Worm (Caenorhabditis elegans): ENCODE results near the gene ZK1240.6.

The ZK1240.6 gene

DNA sequence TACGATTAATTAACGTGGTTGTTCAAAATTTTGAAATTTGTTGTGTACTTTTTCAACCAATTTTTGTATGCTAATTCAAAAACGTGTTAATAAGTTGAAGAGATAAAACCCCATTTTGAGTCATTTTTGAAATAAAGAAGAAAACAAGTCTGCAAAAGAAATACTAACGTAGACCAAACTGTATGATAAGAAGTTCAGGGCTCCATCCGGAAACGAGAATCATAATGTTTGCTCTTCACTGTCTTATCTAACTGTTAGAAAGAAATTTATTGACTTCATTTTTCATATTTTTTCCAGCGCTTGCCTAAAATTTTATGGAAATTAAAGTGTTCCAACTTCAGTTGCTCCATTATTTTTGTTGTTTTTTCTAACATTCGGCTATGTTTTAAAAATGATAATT lies 17.2 kb downstream of the ZK1240.6 start:
- no peak for TF ChIP-seq tbx-2 (tag; optimal IDR thresholded peaks at IDR 0.05)
- TF ChIP-seq hlh-30 (tag; optimal IDR thresholded peaks at IDR 0.05; ENCODE audit: insufficient read depth): no peak
- TF ChIP-seq pqm-1 (tag; optimal IDR thresholded peaks at IDR 0.05): no peak
- no peak for TF ChIP-seq K09A11.1 (tag; optimal IDR thresholded peaks at IDR 0.05; ENCODE audit: insufficient read depth)
- no peak for TF ChIP-seq rnt-1 (tag; optimal IDR thresholded peaks at IDR 0.05)
- TF ChIP-seq zip-5 (tag; optimal IDR thresholded peaks at IDR 0.05): no peak
- TF ChIP-seq pag-3 (tag; optimal IDR thresholded peaks at IDR 0.05; ENCODE audit: borderline replicate concordance): no peak
- no peak for TF ChIP-seq F13H6.1 (tag; optimal IDR thresholded peaks at IDR 0.05)
- no peak for TF ChIP-seq mec-3 (tag; optimal IDR thresholded peaks at IDR 0.05; ENCODE audit: borderline replicate concordance)
- no peak for TF ChIP-seq nhr-11 (tag; optimal IDR thresholded peaks at IDR 0.05)
- TF ChIP-seq ceh-6 (GFP tag; optimal IDR thresholded peaks at IDR 0.05): no peak
- no peak for TF ChIP-seq unc-86 (tag; optimal IDR thresholded peaks at IDR 0.05)

DNA sequence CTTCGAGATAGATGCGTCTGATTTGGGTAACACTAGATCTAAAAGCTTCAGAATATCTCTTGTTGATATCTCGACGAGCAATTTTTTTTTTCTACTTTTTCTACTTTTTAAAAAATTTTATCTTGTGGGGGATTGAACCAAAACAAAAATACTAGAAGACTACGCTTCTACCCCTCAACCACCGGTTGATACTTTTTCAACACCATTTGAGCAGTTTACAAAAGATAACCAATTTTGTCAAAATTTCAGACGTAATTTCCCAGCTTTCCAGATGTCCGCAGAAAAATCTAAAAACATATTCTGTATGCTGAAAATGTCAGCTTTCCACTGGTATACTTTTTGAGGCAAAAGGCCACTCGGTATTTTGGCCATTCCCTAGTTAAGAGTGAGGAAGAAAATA lies 18.1 kb downstream of the ZK1240.6 start:
- no peak for TF ChIP-seq ceh-48 (tag; optimal IDR thresholded peaks at IDR 0.05)
- no peak for TF ChIP-seq fkh-6 (tag; optimal IDR thresholded peaks at IDR 0.05)
- no peak for TF ChIP-seq npax-4 (tag; optimal IDR thresholded peaks at IDR 0.05)
- TF ChIP-seq ceh-14 (tag; optimal IDR thresholded peaks at IDR 0.05): no peak
- no peak for TF ChIP-seq pat-9 (tag; optimal IDR thresholded peaks at IDR 0.05)
- TF ChIP-seq pha-2 (tag; optimal IDR thresholded peaks at IDR 0.05): no peak
- TF ChIP-seq K09A11.1 (tag; optimal IDR thresholded peaks at IDR 0.05; ENCODE audit: insufficient read depth): no peak
- no peak for TF ChIP-seq pqm-1 (tag; optimal IDR thresholded peaks at IDR 0.05)
- TF ChIP-seq ahr-1 (tag; optimal IDR thresholded peaks at IDR 0.05): no peak
- TF ChIP-seq dve-1 (tag; optimal IDR thresholded peaks at IDR 0.05): no peak
- TF ChIP-seq ceh-18 (tag; optimal IDR thresholded peaks at IDR 0.05): no peak
- TF ChIP-seq gmeb-2 (tag; optimal IDR thresholded peaks at IDR 0.05): no peak
- no peak for TF ChIP-seq ama-1 (optimal IDR thresholded peaks at IDR 0.05)
- TF ChIP-seq rnt-1 (tag; optimal IDR thresholded peaks at IDR 0.05): no peak
- TF ChIP-seq sdc-2 (tag; optimal IDR thresholded peaks at IDR 0.05): no peak
- TF ChIP-seq elt-2 (tag; optimal IDR thresholded peaks at IDR 0.05): no peak
- no peak for TF ChIP-seq Y22D7AL.16 (tag; optimal IDR thresholded peaks at IDR 0.05)
- TF ChIP-seq nhr-232 (tag; optimal IDR thresholded peaks at IDR 0.05): no peak

ce11 chrII:2302330-2302729 lies 20.4 kb downstream of the ZK1240.6 start, which contains the start of gene B0281.6:
Gene B0281.6 (minus strand): TSS chrII:2302430.
- TF ChIP-seq pax-1 (tag; optimal IDR thresholded peaks at IDR 0.05): no peak
- no peak for TF ChIP-seq hlh-6 (tag; optimal IDR thresholded peaks at IDR 0.05)
- no peak for TF ChIP-seq sox-4 (tag; optimal IDR thresholded peaks at IDR 0.05)
- TF ChIP-seq ceh-18 (tag; optimal IDR thresholded peaks at IDR 0.05): no peak
- no peak for TF ChIP-seq eyg-1 (tag; optimal IDR thresholded peaks at IDR 0.05)

DNA sequence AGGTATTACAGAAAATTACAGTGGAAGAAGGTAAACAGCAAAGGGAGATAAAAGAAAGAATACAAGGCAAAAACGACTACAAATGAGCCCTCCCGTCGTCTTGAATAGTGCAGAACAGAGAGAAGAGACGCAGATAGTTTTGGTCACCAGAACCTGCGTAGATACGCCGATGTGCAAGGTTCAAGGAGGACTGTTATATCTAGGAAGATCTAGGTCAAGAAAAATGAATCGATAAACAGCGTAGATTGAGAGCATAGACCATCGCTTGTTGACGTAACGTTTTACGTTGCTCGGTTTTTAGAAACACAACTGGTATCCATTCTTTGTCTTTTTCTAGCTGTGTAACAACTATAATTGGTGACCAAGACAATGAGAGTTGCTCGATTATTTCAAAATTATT lies 21.8 kb downstream of the ZK1240.6 start, which contains the start of gene B0281.5:
B0281.5 (minus strand) TSS at position 101 of the 400 bp plus-strand sequence.
- TF ChIP-seq K09A11.1 (tag; optimal IDR thresholded peaks at IDR 0.05; ENCODE audit: insufficient read depth) (no peak), C08G9.2 (tag; optimal IDR thresholded peaks at IDR 0.05) (no peak), pat-9 (tag; optimal IDR thresholded peaks at IDR 0.05) (no peak), elt-4 (tag; optimal IDR thresholded peaks at IDR 0.05) (no peak), rnt-1 (tag; optimal IDR thresholded peaks at IDR 0.05) (no peak), ceh-48 (tag; optimal IDR thresholded peaks at IDR 0.05) (no peak), ceh-18 (tag; optimal IDR thresholded peaks at IDR 0.05) (no peak), sdc-2 (tag; optimal IDR thresholded peaks at IDR 0.05) (no peak), fax-1 (tag; optimal IDR thresholded peaks at IDR 0.05) (no peak), ceh-22 (tag; optimal IDR thresholded peaks at IDR 0.05) (no peak)

DNA sequence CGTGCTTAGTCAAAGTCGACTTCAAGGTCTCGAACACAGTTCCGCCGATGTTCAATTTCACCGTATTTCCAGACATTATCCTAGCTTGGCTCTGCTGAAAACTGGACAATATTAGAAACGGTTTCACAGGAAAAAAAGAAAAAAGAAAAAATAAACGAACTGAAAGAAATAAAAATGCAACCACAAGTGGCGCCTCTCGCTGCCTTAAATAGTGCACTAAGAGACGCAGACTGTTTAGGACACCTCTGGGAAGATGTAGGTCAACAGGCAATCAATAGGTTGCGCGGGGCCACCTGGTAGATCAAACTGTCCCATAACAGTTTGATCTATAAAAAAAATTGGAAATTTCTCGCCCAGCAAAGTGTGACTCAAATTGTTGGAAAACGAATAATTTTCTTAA lies 24.0 kb downstream of the ZK1240.6 start, which contains the start of gene B0281.4:
B0281.4 (minus strand) TSS at position 101 of the 400 bp plus-strand sequence.
- TF ChIP-seq sdc-2 (tag; optimal IDR thresholded peaks at IDR 0.05): no peak
- no peak for TF ChIP-seq pat-9 (tag; optimal IDR thresholded peaks at IDR 0.05)
- no peak for TF ChIP-seq ets-4 (tag; optimal IDR thresholded peaks at IDR 0.05)
